Fruit fly (Drosophila melanogaster) whole organism, adult: Measurements from ENCODE around the gene CG14787.

Experiments
- CG11617 ChIP-seq: fragments of 200-800 bp; sonication (Bioruptor generic); optimal IDR thresholded peaks from 2 replicates; lab custom pipeline; 2017; ENCODE audit warnings: mild to moderate bottlenecking, missing biosample characterization, missing genetic modification reagents, missing genetic modification characterization
- CG12768 ChIP-seq: fragments of 200-800 bp; sonication (Bioruptor generic); optimal IDR thresholded peaks from 2 replicates; lab custom pipeline; 2017; ENCODE audit warnings: missing biosample characterization, missing genetic modification characterization, mild to moderate bottlenecking, moderate library complexity, missing genetic modification reagents
- CG7045 ChIP-seq: fragments of 200-800 bp; sonication (Bioruptor generic); optimal IDR thresholded peaks from 2 replicates; lab custom pipeline; 2017; ENCODE audit warnings: missing biosample characterization, mild to moderate bottlenecking, missing genetic modification characterization
- Clk ChIP-seq: fragments of 200-800 bp; sonication (Bioruptor generic); optimal IDR thresholded peaks from 2 replicates; lab custom pipeline; 2017; ENCODE audit warnings: missing biosample characterization, missing genetic modification characterization
- Hr96 ChIP-seq: fragments of 200-800 bp; sonication (Bioruptor generic); optimal IDR thresholded peaks from 2 replicates; lab custom pipeline; 2016; ENCODE audit warnings: missing biosample characterization, missing genetic modification characterization
- Mnt ChIP-seq: fragments of 200-800 bp; sonication (Bioruptor generic); optimal IDR thresholded peaks from 2 replicates; lab custom pipeline; 2016; ENCODE audit warnings: missing biosample characterization, mild to moderate bottlenecking, missing genetic modification characterization
- cic ChIP-seq: fragments of 200-800 bp; sonication (Bioruptor generic); optimal IDR thresholded peaks from 2 replicates; lab custom pipeline; 2017; ENCODE audit warnings: missing biosample characterization, mild to moderate bottlenecking, missing genetic modification characterization, moderate library complexity
- cnc ChIP-seq, 2 experiments: fragments of >200 bp; optimal IDR thresholded peaks; 2 replicates each; lab custom pipeline; 2017
- kay ChIP-seq: fragments of 200-800 bp; sonication (Bioruptor generic); peaks from one replicate; lab custom pipeline; 2016; ENCODE audit warnings: missing biosample characterization, missing genetic modification characterization, borderline replicate concordance

- TF ChIP-seq CG7045 (GFP tag; lab: Kevin White, UChicago) (no peak), Clk (no peak), kay (no peak), cnc (optimal IDR thresholded peaks at IDR 0.05; lab: Kevin White, UChicago) (no peak), CG12768 (GFP tag; lab: Kevin White, UChicago) (no peak), CG11617 (no peak), cic (GFP tag; lab: Kevin White, UChicago) (no peak), Hr96 (no peak), Mnt (no peak)
Observed at dm6 chrX:1507751-1508150, 46.3 kb upstream of the CG14787 start, which contains the start of gene Nmdar2.
